Fruit fly (Drosophila melanogaster): ENCODE results near the gene Mur29B.

Mur29B gene

DNA sequence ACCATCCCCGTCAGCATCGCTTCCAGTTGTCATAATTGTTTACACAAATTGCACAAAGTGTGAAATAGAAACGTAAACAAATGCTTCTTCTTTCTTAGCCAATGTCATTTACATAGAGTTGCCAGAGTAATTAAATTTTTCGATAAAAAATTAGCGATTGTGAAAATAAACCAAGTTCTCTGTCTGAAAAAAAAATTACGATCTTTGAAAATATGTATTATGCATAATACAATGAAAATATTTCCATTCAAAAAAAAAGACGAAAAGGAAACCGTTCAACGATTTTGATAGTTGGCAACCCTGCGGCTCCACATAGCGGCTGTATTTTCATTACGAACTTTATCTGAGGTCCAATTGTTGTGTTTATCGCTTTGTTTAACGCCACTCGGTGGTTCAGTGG is 40.9 kb upstream of the Mur29B start, which contains the start of the genes CG7810 and CG7806 (continued):
- TF ChIP-seq dati (GFP tag; IDR thresholded peaks at IDR 0.05) (peak; percentile 72; the same call in 1 of the 2 replicates), CG13287 (GFP tag; IDR thresholded peaks at IDR 0.05; ENCODE audit: partially characterized antibody) (peak; percentile 75), CG4282 (GFP tag; optimal IDR thresholded peaks at IDR 0.05) (peak; percentile 25), Fer1 (GFP tag; optimal IDR thresholded peaks at IDR 0.05) (peak; percentile 90), CG18011 (GFP tag; optimal IDR thresholded peaks at IDR 0.05) (peak; percentile 78), Mes4 (GFP tag; optimal IDR thresholded peaks at IDR 0.05) (peak; percentile 90), kay (GFP tag; optimal IDR thresholded peaks at IDR 0.05) (peak; percentile 81), Ada2b (GFP tag; IDR thresholded peaks at IDR 0.05) (peak; percentile 86), slp2 (GFP tag; optimal IDR thresholded peaks at IDR 0.05) (peak; percentile 89), so (GFP tag; IDR thresholded peaks at IDR 0.05) (peak; percentile 90), CG17612 (GFP tag; IDR thresholded peaks at IDR 0.05) (peak; percentile 42; the same call in 1 of the 2 replicates), Atf3 (GFP tag; optimal IDR thresholded peaks at IDR 0.05) (peak; percentile 78), danr (GFP tag; IDR thresholded peaks at IDR 0.05) (peak; percentile 74), CG18599 (GFP tag; optimal IDR thresholded peaks at IDR 0.05) (no peak), CG1792 (GFP tag; optimal IDR thresholded peaks at IDR 0.05) (peak; percentile 63), PHDP (tag; optimal IDR thresholded peaks at IDR 0.05) (peak; percentile 95), CG16815 (GFP tag; optimal IDR thresholded peaks at IDR 0.05) (peak; percentile 58), Camta (GFP tag; optimal IDR thresholded peaks at IDR 0.05) (peak; percentile 91), CTCF (GFP tag; optimal IDR thresholded peaks at IDR 0.05) (peak; percentile 49), sisA (GFP tag; IDR thresholded peaks at IDR 0.05) (peak; percentile 84), CG3847 (GFP tag; IDR thresholded peaks at IDR 0.05) (peak; percentile 90), CG31224 (GFP tag; IDR thresholded peaks at IDR 0.05) (peak; percentile 80), CG8944 (GFP tag; optimal IDR thresholded peaks at IDR 0.05) (peak; percentile 84), CG14667 (GFP tag; IDR thresholded peaks at IDR 0.05) (peak; percentile 73), maf-S (GFP tag; optimal IDR thresholded peaks at IDR 0.05) (peak; percentile 88), kah (GFP tag; optimal IDR thresholded peaks at IDR 0.05) (peak; percentile 67), chinmo (GFP tag; IDR thresholded peaks at IDR 0.05; ENCODE audit: partially characterized antibody) (0 out of 4 replicates have a peak, but pooled peaks have one; percentile 12), pan (optimal IDR thresholded peaks at IDR 0.05) (no peak), pan (GFP tag; optimal IDR thresholded peaks at IDR 0.05 in 1 of 2, IDR thresholded peaks at IDR 0.05 in 1 of 2) (peak in 1 of 2 experiments; percentile 95), CG8478 (optimal IDR thresholded peaks at IDR 0.05) (no peak), CG1233 (GFP tag; optimal IDR thresholded peaks at IDR 0.05) (peak; percentile 80), CG11696 (GFP tag; IDR thresholded peaks at IDR 0.05) (peak; percentile 67), al (GFP tag; IDR thresholded peaks at IDR 0.05) (peak; percentile 83), hkb (optimal IDR thresholded peaks at IDR 0.05) (no peak), hkb (GFP tag; IDR thresholded peaks at IDR 0.05) (peak; percentile 95), Poxn (GFP tag; IDR thresholded peaks at IDR 0.05) (0 out of 2 replicates have a peak, but pooled peaks have one; percentile 50), CG12071 (GFP tag; optimal IDR thresholded peaks at IDR 0.05) (no peak), NC2α (GFP tag; optimal IDR thresholded peaks at IDR 0.05) (peak; percentile 81), CG3995 (GFP tag; optimal IDR thresholded peaks at IDR 0.05) (peak; percentile 60), Med (GFP tag) (peak; percentile 98), toy (GFP tag; IDR thresholded peaks at IDR 0.05) (0 out of 2 replicates have a peak, but pooled peaks have one; percentile 31), Oaz (GFP tag; IDR thresholded peaks at IDR 0.05) (peak; percentile 71), CG6791 (GFP tag; IDR thresholded peaks at IDR 0.05; ENCODE audit: partially characterized antibody) (0 out of 3 replicates have a peak, but pooled peaks have one; percentile 5), CG8281 (tag; optimal IDR thresholded peaks at IDR 0.05) (no peak)

DNA sequence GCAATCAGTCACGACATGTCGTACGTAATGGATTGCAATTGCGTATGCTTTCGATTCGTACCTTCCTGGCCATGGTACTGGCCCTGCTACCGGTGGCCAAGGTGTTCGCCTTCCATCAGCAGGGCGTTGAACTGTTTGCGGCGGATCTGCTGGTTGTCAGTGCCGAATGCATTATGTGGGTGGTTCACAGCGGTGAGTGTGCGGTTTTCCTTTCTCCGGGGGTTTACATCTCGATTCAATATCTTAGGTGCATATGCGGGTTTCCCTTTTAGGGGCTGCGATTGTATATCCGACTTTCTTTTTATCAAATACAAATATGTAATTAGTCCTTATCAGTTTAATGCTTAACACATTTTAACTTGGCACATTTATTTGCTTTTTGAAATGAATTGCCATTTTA is 40.2 kb upstream of the Mur29B start:
- TF ChIP-seq Gsc (GFP tag; IDR thresholded peaks at IDR 0.05) (no peak), salm (tag; optimal IDR thresholded peaks at IDR 0.05) (no peak), gcm (GFP tag; optimal IDR thresholded peaks at IDR 0.05) (peak; percentile 79), hbn (GFP tag; IDR thresholded peaks at IDR 0.05; ENCODE audit: partially characterized antibody) (no peak), gcm2 (GFP tag; optimal IDR thresholded peaks at IDR 0.05) (no peak), Nf-YA (GFP tag; IDR thresholded peaks at IDR 0.05) (no peak), lab (GFP tag; optimal IDR thresholded peaks at IDR 0.05) (no peak), CG9727 (GFP tag; optimal IDR thresholded peaks at IDR 0.05) (no peak), CG7839 (tag; optimal IDR thresholded peaks at IDR 0.05) (no peak), Kr (GFP tag; optimal IDR thresholded peaks at IDR 0.05) (no peak), CG7963 (GFP tag; IDR thresholded peaks at IDR 0.05; ENCODE audit: partially characterized antibody) (0 out of 3 replicates have a peak, but pooled peaks have one; percentile 17)
